Worm (Caenorhabditis elegans): ENCODE data around the gene Y43F8B.22.

DNA sequence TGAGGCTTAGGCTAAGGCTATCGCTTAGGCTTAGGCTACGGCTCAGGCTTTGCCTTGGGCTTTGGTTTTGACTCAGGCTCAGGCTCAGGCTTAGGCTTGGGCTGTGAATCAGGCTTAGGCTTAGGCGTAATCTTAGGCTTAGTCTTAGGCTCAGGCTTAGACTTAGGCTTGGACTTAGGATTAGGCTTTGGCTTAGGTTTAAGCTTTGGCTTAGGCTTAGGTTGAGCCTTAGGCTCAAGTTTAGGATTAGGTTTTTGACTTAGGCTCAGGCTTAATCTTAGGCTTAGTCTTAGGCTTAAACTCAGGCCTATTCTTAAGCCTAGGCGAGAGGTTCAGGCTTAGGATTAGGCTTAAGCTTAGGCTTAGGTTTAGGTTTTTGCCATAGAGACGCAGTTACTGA is 27.7 kb downstream of the Y43F8B.22 start:
- no peak for TF ChIP-seq sox-4 (tag; optimal IDR thresholded peaks at IDR 0.05)
- no peak for TF ChIP-seq K02D7.2 (tag; optimal IDR thresholded peaks at IDR 0.05)
- TF ChIP-seq fkh-10 (GFP tag; optimal IDR thresholded peaks at IDR 0.05): no peak
- TF ChIP-seq nfya-1 (tag; optimal IDR thresholded peaks at IDR 0.05): no peak
- no peak for TF ChIP-seq che-1 (tag; optimal IDR thresholded peaks at IDR 0.05)
- TF ChIP-seq ets-4 (tag; optimal IDR thresholded peaks at IDR 0.05): no peak
- TF ChIP-seq dmd-4 (tag; optimal IDR thresholded peaks at IDR 0.05; ENCODE audit: borderline replicate concordance): no peak
- TF ChIP-seq ceh-30 (tag; optimal IDR thresholded peaks at IDR 0.05): no peak
- no peak for TF ChIP-seq ceh-34 (tag; optimal IDR thresholded peaks at IDR 0.05)
- TF ChIP-seq syd-9 (tag; optimal IDR thresholded peaks at IDR 0.05): no peak
- peak; percentile 91 for TF ChIP-seq dve-1 (tag; optimal IDR thresholded peaks at IDR 0.05)
- no peak for TF ChIP-seq ama-1 (optimal IDR thresholded peaks at IDR 0.05)

Data from whole organism, late embryonic.